Fruit fly (Drosophila melanogaster): ENCODE measurements around the gene pzg.

The pzg gene

DNA sequence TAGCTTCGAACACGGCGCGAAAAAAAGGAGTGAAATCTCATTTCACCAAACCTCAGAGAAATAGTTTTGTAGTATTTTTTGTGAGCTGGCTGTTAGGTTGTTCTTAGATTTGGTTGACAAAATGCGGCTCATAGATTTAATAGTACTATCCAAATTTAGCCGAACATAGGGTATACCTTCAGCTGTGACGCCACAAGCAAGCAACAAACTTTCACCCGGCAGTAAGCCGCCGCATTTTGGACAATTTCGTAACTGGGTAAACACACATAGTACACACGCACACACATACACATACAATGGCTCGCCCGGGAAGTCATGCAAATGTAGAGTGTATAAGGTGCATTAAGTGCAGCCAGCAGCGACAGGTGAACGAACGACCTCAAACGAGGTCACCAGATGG, 26.6 kb upstream of the pzg start:
- TF ChIP-seq noc (tag; optimal IDR thresholded peaks at IDR 0.05), result no peak

DNA sequence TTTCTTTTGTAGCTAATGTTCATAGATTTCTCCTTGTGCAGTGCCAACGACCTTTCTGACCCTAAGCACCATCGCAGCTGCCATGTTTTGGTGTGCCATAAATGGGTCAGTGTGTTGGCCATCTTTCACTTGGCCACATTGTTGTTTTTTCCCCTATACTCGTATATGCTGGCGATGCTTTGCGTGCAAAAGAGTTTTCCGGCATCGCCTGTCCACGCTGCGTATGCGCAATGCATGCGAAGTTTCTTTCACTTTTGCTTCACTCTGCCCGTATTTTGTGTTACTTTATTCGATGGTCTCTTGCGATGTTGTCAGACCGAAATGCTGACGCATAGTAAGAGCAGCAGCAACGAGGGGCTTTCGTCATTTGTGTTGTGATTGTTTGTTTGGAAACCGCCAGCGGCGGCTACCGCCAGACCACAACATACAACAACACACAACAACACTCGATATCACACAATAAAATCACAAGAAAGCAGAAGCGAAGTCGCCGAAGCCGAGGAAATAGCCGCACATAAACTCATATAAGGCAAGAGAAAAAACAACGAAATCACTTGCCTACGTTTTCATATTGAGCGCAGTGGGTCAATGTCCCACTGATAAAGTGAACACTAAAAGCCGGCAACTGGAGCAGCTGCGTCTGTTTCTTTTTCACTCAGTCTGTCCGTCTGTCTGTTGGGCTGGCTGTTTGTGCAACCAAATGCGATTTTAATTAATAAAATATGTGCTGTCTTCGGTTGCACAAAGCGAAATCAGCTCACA, 24.3 kb upstream of the pzg start:
- no peak for TF ChIP-seq noc (tag; optimal IDR thresholded peaks at IDR 0.05)

DNA sequence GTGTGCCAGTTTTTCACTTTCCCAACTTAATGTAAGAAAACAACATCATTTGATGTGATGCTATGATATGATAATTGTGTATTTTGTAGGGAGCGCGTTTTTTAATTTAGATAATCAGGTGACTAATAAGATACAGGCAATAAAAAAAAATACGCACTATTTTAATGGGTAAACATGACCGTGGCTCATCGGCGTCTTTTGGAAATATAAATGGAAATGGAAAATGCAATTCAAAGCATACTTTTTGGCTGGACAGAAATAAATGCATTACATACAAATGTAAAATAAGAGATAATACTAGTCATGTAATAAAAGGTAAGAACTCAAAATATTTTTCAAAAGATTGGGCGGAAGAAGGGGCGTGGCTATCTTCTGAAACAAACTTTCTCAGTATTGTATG, 23.5 kb upstream of the pzg start:
- TF ChIP-seq noc (tag; optimal IDR thresholded peaks at IDR 0.05), result no peak

DNA sequence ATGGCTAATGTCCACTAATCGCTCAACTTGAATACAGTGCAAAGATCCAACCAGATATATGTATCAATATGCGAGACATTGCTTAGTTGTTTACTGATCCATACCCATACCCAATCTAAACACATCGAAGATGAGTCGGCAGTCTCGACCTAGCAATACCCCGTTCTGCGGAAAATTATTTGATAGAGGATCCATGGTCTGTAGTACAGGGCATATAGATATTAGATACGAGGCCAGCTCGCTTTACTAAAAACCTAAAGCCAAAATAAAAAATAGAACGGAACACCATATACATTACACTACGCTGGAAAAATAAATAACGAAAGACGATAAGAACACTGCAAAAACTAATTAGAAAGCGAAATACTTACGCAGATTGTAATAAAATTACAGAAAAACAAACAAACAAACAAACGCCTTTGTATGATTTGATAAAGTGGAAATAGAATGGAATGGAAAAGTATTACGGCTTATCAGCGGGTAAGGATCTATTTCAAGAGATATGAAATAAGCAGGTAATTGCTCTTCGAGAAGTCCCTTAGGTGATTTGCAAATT, 19.7 kb upstream of the pzg start:
- no peak for TF ChIP-seq noc (tag; optimal IDR thresholded peaks at IDR 0.05)

DNA sequence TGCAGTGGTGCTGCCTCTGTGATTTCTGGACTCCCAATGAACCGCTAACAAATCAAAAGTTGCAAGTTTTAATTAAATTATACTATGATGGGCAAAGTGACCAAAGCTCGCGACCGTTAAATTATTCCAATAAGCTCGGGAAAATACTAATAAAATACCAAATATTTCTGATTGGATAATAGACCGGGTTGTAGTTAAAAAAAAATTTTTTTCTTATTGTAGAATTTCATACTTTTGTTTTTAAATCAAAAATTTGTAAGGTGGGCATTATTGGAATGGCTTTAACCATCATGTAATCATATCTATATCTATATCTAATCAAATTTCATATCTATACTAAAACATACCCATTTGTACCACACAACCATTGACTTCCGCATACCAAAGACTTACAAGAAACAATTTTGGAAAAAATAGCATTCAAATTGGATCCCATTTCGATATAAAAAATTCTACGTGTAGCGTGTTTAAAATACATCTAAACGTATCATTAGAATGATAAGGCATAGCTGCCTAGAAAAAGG, 18.0 kb upstream of the pzg start, which contains the start of gene CG9391:
CG9391 (minus strand) TSS at position 474 of the 524 bp plus-strand sequence.
- TF ChIP-seq noc (tag; optimal IDR thresholded peaks at IDR 0.05), result no peak

DNA sequence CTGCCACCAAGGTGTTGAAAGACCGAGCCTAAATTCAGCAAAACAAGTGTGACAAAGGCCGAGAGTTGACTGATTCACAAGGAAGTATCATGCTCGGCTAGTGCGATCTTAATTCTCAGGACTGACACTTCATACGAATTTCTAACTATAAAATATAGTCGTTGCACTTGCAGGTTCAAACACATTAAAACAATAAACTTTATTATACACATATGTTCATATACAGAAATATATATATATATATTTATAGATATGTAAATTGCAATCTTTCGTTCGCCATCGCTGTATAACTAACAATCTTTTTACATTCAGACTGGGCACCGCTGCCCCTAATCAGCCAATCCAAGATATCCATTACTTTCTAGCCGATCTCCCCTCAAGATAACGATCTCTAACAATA, 15.4 kb upstream of the pzg start, which contains the start of gene CG9389:
CG9389 (minus strand) TSS at position 101 of the 400 bp plus-strand sequence.
- no peak for TF ChIP-seq noc (tag; optimal IDR thresholded peaks at IDR 0.05)

DNA sequence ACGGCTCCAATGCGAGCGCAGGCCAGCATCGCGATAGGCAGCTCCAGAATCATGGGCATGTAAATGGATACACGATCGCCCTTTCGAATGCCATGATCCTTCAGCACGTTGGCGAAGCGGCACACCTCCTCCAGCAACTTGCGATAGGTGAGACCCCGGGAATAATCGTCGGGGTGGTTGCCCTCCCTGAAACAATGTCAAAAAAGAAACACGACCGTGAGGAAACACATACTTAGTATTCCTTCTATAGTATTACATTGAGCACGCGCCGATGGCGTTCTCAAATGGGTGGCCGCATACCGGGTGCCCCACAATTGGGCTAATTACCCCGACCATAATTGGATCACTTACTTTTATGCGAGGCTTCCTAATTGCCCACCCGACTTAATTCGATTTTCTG, 12.4 kb upstream of the pzg start:
- no peak for TF ChIP-seq noc (tag; optimal IDR thresholded peaks at IDR 0.05)

DNA sequence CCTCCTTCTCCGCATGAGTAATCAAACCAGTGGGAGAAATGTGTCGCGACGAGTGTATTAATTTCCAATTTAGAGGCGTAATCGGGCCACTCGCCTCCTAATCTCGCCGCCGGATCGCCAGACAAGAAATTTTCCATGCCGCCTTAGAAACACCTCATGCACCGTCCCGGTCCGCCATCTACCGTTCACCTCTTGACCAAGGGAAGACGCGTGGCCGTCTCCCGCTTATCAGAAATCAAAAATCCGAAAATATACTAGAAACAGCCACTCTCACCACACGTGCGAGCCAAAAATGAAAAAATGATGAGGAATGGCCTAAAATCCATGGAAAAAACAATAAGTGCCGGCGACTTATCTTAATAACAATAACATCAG, 10.0 kb upstream of the pzg start:
- TF ChIP-seq noc (tag; optimal IDR thresholded peaks at IDR 0.05), result no peak

DNA sequence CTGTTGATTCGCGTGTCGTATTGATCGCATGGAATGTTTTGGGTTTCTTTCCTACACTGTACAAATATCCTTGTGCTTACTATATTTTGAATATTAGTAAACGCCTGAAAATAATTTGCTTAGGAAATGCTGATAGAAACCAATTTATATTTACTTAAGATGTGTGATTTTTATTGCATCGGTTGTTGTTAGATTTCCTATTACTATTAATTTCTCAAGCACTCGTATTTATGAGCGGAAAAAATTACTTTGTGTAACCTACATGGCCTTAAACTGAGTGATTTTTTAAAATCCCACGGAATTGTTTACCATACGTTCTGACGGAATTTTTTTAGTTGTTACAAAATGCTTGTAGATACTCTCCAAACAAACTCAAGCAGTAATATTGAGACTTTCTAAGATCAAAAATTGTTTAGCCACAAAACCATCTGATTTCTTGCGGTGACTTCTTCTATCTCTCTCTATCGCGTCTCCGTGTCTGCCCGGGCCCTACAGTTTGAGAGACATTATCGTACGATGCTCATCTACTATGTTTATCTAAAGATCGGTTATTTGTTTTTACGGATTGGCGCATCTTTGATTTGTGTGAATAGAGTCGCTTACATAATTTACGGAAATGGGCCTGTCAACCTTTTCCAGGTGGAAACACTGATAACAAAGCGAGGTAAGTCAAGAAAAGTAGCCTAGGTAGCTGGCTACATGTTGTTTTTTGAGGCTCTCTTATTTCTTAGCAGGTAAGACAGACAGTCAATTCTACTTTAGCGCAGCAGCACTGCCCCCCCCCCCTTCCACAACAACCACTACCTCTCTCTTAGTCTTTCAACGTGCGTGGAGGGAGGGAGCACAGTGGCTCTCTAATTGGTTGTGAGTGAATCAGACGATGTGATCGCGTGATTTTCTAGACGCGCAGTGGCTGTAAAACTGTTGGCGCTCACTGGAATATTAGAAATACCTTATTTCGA, 9.3 kb upstream of the pzg start:
- TF ChIP-seq noc (tag; optimal IDR thresholded peaks at IDR 0.05), result peak; percentile 35

DNA sequence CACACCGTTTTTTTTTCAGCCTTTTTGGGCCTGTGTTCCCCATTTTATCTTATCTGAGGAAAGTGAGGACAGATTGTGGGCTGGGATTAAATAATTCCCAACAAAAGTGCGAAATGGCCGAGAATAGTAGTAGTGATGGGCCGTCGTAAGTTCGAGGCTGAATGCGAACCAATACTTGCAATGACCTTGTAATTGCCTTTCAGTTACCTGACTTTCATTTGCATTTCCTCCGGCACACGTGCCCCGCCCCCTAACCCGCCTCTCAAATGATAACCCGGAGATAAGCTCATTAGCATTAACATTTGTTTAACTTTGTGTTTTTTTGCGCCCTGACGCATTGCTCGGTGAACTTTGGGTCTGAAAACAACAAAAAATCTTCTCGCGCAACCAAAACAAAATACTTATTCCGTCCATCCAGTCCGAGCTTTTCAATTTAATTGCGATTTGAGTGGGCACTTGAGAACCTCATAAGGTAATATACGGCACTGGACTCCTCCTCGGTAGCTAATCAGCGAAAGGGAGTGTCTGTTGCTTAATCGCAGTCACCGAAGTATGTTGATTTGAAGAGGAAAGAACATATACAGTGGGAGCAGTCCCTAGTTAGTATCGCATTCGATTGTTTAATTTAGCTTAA, 7.9 kb upstream of the pzg start:
- peak; percentile 66 for TF ChIP-seq noc (tag; optimal IDR thresholded peaks at IDR 0.05)

DNA sequence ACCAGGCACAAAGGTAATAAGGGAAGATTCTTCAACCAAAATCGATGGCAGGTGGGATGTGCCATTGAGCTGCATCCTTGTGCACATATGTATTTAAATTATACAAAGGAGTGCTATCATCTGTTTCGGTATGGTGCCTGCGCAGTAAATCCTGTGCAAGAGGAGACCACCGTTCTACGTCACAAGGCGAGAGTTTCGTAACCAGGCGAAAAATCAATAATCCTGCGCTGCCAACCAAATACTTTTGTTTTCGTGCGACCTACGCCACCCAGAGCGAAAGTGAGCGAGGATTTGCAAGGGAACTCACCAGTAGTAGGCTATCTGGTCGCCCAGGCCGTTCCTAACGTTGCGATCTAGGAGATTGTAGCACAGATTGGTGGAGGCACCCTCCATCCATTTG, 6.7 kb upstream of the pzg start:
- no peak for TF ChIP-seq noc (tag; optimal IDR thresholded peaks at IDR 0.05)

DNA sequence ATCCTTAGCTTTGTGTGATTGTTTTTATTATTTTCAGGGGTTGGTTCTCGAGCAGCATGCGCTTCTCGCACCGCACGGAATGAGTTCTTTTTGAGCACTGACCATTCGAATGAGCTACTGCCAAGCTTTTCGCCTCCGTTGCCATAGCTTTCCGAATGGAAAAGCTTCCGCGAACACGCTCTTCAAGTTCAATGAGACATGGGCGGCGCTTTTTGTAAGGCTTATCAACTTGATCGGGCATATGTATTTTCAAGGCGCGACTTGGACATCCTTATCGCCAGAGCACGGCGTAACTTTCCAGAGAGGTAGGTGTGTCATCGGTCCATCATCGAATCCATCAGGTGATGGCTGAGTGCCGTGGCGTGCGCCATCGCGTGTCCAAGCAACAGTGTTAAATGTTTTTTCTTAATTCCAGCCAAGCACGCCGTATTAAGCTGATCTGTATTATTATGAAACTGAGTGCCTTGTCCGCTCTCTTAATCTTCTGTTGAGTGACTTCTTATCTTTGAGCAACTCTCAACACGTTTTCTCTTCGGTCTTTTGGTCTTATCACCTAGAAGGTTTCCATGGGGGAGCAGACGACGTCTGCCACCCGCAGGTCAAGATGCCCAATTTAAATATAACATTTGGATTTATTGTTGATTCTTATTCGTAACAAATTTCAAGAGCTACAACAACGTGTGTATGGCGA, 5.9 kb upstream of the pzg start, which contains the start of gene AcCoAS:
AcCoAS (minus strand) TSS at position 368 of the 691 bp plus-strand sequence.
- peak; percentile 90 for TF ChIP-seq noc (tag; optimal IDR thresholded peaks at IDR 0.05)

DNA sequence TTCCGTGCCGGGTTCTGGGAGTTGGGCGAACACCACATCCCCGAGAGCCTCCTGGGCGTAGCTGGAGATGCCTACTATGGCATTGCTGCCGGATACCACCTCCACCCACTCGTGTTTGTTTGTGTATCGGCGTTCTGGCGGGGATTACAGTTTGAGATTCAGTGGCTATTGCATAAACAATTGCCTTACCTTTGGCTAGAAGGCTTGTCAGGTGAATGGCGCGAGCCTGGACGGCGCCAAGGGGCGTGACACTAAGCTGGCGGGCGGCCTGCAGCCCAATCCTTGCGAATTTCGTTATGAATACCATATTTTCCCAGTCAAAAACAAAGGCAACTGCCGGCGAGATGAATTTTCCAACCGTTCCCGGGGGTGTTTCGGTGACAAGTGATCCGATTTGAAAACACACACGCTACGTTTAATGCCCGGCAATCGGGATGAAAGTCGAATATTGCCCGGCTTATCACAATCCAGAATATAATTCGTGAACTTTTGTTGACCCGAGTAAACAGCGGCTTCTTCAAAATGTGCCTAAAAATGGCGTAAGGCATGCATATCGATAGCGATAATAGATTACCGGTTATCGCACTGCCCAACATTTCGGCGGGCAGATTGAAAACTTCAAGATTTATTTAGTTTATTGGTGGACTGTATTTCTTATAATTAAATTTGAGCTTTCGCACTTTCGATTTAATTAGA, 4.8 kb upstream of the pzg start, which contains the start of gene ppl:
ppl (minus strand) TSS at position 511 of the 696 bp plus-strand sequence.
- TF ChIP-seq noc (tag; optimal IDR thresholded peaks at IDR 0.05), result peak; percentile 27

DNA sequence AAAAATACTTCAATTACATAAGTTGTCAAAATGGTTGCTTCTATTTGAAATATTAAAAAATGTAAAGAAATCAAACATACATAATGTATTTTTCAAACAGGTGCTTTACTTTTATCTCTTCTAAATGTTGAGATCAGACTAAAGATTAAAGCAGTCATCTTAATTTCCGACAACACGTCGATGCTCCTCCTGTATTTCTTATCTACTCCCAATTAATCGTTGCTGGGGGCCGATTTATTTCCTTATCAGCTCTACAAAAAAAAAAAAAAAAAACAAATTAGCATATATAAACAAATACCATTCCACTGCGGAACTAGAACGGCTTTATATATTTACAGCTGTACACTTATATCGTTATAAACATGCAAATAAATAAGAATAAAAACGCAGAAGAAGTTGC, 4.2 kb upstream of the pzg start:
- no peak for TF ChIP-seq noc (tag; optimal IDR thresholded peaks at IDR 0.05)
